Fruit fly (Drosophila melanogaster) whole organism, wandering third instar larva: ENCODE data around the gene CG7255.

Experiments used
- CG32264 ChIP-seq: fragments of 200-800 bp; sonication (Bioruptor generic); optimal IDR thresholded peaks from 2 replicates; lab custom pipeline; 2016; ENCODE audit warnings: missing biosample characterization, missing genetic modification characterization
- Dfd ChIP-seq: fragments of >200 bp; optimal IDR thresholded peaks from 2 replicates; lab custom pipeline; 2017; ENCODE audit warnings: missing biosample characterization, missing genetic modification characterization
- Dif ChIP-seq: fragments of 200-275, 200-300 bp; sonication (Bioruptor generic); optimal IDR thresholded peaks from 2 replicates; lab custom pipeline; 2018; ENCODE audit warnings: missing biosample characterization, missing genetic modification characterization; ENCODE audit not compliant: partially characterized antibody
- Hnf4 ChIP-seq: fragments of 200-800 bp; sonication (Bioruptor generic); optimal IDR thresholded peaks from 2 replicates; lab custom pipeline; 2016; ENCODE audit warnings: missing biosample characterization, mild to moderate bottlenecking, missing genetic modification characterization
- Hr83 ChIP-seq: fragments of 200-300 bp; sonication (Bioruptor generic); optimal IDR thresholded peaks from 2 replicates; lab custom pipeline; 2016; ENCODE audit warnings: missing biosample characterization, mild to moderate bottlenecking, missing genetic modification characterization, moderate library complexity; ENCODE audit not compliant: poor library complexity, severe bottlenecking
- Jra ChIP-seq: sonication (Bioruptor generic); optimal IDR thresholded peaks from 2 replicates; lab custom pipeline; 2016; ENCODE audit warnings: missing biosample characterization, missing genetic modification characterization
- Mio ChIP-seq: sonication (Bioruptor generic); optimal IDR thresholded peaks from 2 replicates; lab custom pipeline; 2016; ENCODE audit warnings: missing biosample characterization, missing genetic modification characterization
- br ChIP-seq: fragments of 200-800 bp; sonication (Bioruptor generic); optimal IDR thresholded peaks from 2 replicates; lab custom pipeline; 2016; ENCODE audit warnings: missing biosample characterization, missing genetic modification characterization
- fru ChIP-seq: fragments of 200-800 bp; sonication (Bioruptor generic); optimal IDR thresholded peaks from 3 replicates; lab custom pipeline; 2016; ENCODE audit warnings: missing biosample characterization, mild to moderate bottlenecking, missing genetic modification characterization
- h ChIP-seq: fragments of 200-800 bp; sonication (Bioruptor generic); optimal IDR thresholded peaks from 3 replicates; lab custom pipeline; 2016; ENCODE audit warnings: missing biosample characterization, mild to moderate bottlenecking, missing genetic modification characterization
- psq ChIP-seq: fragments of 200-800 bp; sonication (Bioruptor generic); optimal IDR thresholded peaks from 3 replicates; lab custom pipeline; 2017; ENCODE audit warnings: missing biosample characterization, mild to moderate bottlenecking, missing genetic modification characterization, moderate library complexity
- woc ChIP-seq: sonication (Bioruptor generic); optimal IDR thresholded peaks from 2 replicates; lab custom pipeline; 2016; ENCODE audit warnings: missing biosample characterization, mild to moderate bottlenecking, missing genetic modification characterization

dm6 chr3L:15329261-15330160 lies 25.5 kb downstream of the CG7255 start:
- no peak for TF ChIP-seq CG32264 (GFP tag; lab: Kevin White, UChicago)
- TF ChIP-seq psq, result no peak
- TF ChIP-seq woc, result no peak
- no peak for TF ChIP-seq Dif
- no peak for TF ChIP-seq fru
- TF ChIP-seq Hr83 (GFP tag; lab: Kevin White, UChicago), result no peak
- no peak for TF ChIP-seq h (GFP tag; lab: Kevin White, UChicago)
- TF ChIP-seq Dfd (GFP tag; lab: Kevin White, UChicago), result no peak
- no peak for TF ChIP-seq Jra
- no peak for TF ChIP-seq Hnf4 (GFP tag; lab: Kevin White, UChicago)
- no peak for TF ChIP-seq Mio (GFP tag; lab: Kevin White, UChicago)
- TF ChIP-seq br (GFP tag; lab: Kevin White, UChicago), result no peak
